Worm (Caenorhabditis elegans) whole organism, midembryonic: Measurements from ENCODE around the gene pct-1.

Experiments used
- T22C8.4 ChIP-seq: fragments of 200-800 bp; sonication (Bioruptor generic); IDR thresholded peaks from 2 replicates; pipeline ENCODE4 v1.3.6; 2022; ENCODE audit warnings: missing genetic modification characterization, missing compliant biosample characterization
- cog-1 ChIP-seq: sonication (generic microtip); optimal IDR thresholded peaks from 2 replicates; lab custom pipeline; 2016; ENCODE audit warnings: missing genetic modification characterization, missing compliant biosample characterization
- klf-2 ChIP-seq: fragments of 200-800 bp; sonication (Bioruptor generic); conservative IDR thresholded peaks from 2 replicates; pipeline ENCODE4 v1.3.6; 2022; ENCODE audit warnings: missing genetic modification reagents, missing genetic modification characterization, missing compliant biosample characterization
- ref-1 ChIP-seq: fragments of 200-800 bp; sonication (Bioruptor generic); conservative IDR thresholded peaks from 2 replicates; pipeline ENCODE4 v1.3.6; 2022; ENCODE audit warnings: missing genetic modification reagents, missing genetic modification characterization, missing compliant biosample characterization
- tab-1 ChIP-seq: fragments of 200-800 bp; sonication (Bioruptor generic); IDR thresholded peaks from 2 replicates; pipeline ENCODE4 v1.3.6; 2022; ENCODE audit warnings: missing genetic modification characterization, missing compliant biosample characterization

DNA sequence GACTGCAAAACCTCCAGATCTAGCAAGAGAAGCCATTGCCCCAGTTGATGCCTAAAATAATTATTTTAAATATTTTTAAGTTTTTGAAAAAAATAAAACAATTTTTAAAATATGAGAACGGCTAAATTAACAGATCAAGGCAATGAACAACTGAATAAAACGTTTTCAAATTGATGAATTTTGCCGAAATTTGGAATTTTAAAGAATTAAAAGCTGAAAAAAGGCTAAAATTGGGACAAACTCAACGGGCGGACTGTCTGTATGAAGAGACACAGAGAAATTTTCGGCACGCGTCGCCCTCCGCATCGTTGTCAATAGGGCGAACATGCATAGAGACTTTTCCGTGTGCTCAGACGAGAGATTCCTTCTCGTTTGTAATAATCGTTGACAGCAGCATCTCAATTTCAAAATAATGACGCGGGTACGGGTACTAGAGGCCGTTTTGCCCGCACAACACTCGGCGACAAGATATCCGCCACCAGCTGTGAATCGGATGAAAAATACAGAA lies 40.2 kb upstream of the pct-1 start, which contains the start of the genes isp-1 and islo-1:
- TF ChIP-seq T22C8.4 (GFP tag; lab: Robert Waterston, UW): no peak
- 0 out of 2 replicates have a peak, but pooled peaks have one; percentile 16 for TF ChIP-seq tab-1
- TF ChIP-seq ref-1: no peak
- TF ChIP-seq cog-1: no peak
- TF ChIP-seq klf-2: no peak
